Fruit fly (Drosophila melanogaster) whole organism, wandering third instar larva: ENCODE data around the gene CkIIalpha-i3.

Experiments
- Abd-B ChIP-seq: fragments of >200 bp; optimal IDR thresholded peaks from 2 replicates; lab custom pipeline; 2017; ENCODE audit warnings: missing biosample characterization, missing genetic modification characterization
- CG32264 ChIP-seq: fragments of 200-800 bp; sonication (Bioruptor generic); optimal IDR thresholded peaks from 2 replicates; lab custom pipeline; 2016; ENCODE audit warnings: missing biosample characterization, missing genetic modification characterization
- CG9705 ChIP-seq: fragments of 200-800 bp; sonication (Bioruptor generic); optimal IDR thresholded peaks from 2 replicates; lab custom pipeline; 2018; ENCODE audit warnings: missing biosample characterization, mild to moderate bottlenecking, missing genetic modification characterization
- Dfd ChIP-seq: fragments of >200 bp; optimal IDR thresholded peaks from 2 replicates; lab custom pipeline; 2017; ENCODE audit warnings: missing biosample characterization, missing genetic modification characterization
- Dif ChIP-seq: fragments of 200-275, 200-300 bp; sonication (Bioruptor generic); optimal IDR thresholded peaks from 2 replicates; lab custom pipeline; 2018; ENCODE audit warnings: missing biosample characterization, missing genetic modification characterization; ENCODE audit not compliant: partially characterized antibody
- GATAd ChIP-seq: sonication (Bioruptor generic); optimal IDR thresholded peaks from 2 replicates; lab custom pipeline; 2016; ENCODE audit warnings: missing biosample characterization, missing genetic modification characterization
- HLH106 ChIP-seq: fragments of 200-800 bp; optimal IDR thresholded peaks from 3 replicates; lab custom pipeline; 2019; ENCODE audit warnings: missing biosample characterization, mild to moderate bottlenecking, missing genetic modification characterization, moderate library complexity
- Hnf4 ChIP-seq: fragments of 200-800 bp; sonication (Bioruptor generic); optimal IDR thresholded peaks from 2 replicates; lab custom pipeline; 2016; ENCODE audit warnings: missing biosample characterization, mild to moderate bottlenecking, missing genetic modification characterization
- Hr78 ChIP-seq: fragments of >200 bp; optimal IDR thresholded peaks from 2 replicates; lab custom pipeline; 2017; ENCODE audit warnings: missing biosample characterization, missing genetic modification characterization
- Hr83 ChIP-seq: fragments of 200-300 bp; sonication (Bioruptor generic); optimal IDR thresholded peaks from 2 replicates; lab custom pipeline; 2016; ENCODE audit warnings: missing biosample characterization, mild to moderate bottlenecking, missing genetic modification characterization, moderate library complexity; ENCODE audit not compliant: poor library complexity, severe bottlenecking
- Jra ChIP-seq: sonication (Bioruptor generic); optimal IDR thresholded peaks from 2 replicates; lab custom pipeline; 2016; ENCODE audit warnings: missing biosample characterization, missing genetic modification characterization
- Mio ChIP-seq: sonication (Bioruptor generic); optimal IDR thresholded peaks from 2 replicates; lab custom pipeline; 2016; ENCODE audit warnings: missing biosample characterization, missing genetic modification characterization
- Myc ChIP-seq: fragments of >200 bp; optimal IDR thresholded peaks from 2 replicates; lab custom pipeline; 2017
- OdsH ChIP-seq: fragments of 200-800 bp; sonication (Bioruptor generic); optimal IDR thresholded peaks from 2 replicates; lab custom pipeline; 2016; ENCODE audit warnings: missing biosample characterization, mild to moderate bottlenecking, missing genetic modification characterization
- Rel ChIP-seq, 2 experiments: fragments of 200-800 bp; sonication (Bioruptor generic) in 1 of 2; optimal IDR thresholded peaks; 2 replicates in 1 of 2; 3 replicates in 1 of 2; lab custom pipeline; 2016 to 2019; ENCODE audit warnings: mild to moderate bottlenecking in 2 of 2, missing biosample characterization in 2 of 2, missing genetic modification characterization in 2 of 2, moderate library complexity in 1 of 2
- Sp1 ChIP-seq: fragments of 200-800 bp; sonication (Bioruptor generic); optimal IDR thresholded peaks from 3 replicates; lab custom pipeline; 2019; ENCODE audit warnings: missing biosample characterization, mild to moderate bottlenecking, missing genetic modification characterization, moderate library complexity
- Vsx2 ChIP-seq: fragments of 200-300, 225-300 bp; sonication (Bioruptor generic); optimal IDR thresholded peaks from 2 replicates; lab custom pipeline; 2018; ENCODE audit warnings: missing biosample characterization, missing genetic modification characterization; ENCODE audit not compliant: partially characterized antibody
- br ChIP-seq: fragments of 200-800 bp; sonication (Bioruptor generic); optimal IDR thresholded peaks from 2 replicates; lab custom pipeline; 2016; ENCODE audit warnings: missing biosample characterization, missing genetic modification characterization
- brk ChIP-seq: fragments of 200-800 bp; sonication (Bioruptor generic); optimal IDR thresholded peaks from 2 replicates; lab custom pipeline; 2016; ENCODE audit warnings: missing biosample characterization, mild to moderate bottlenecking, missing genetic modification characterization
- dl ChIP-seq, 2 experiments: fragments of 175-275, 200-275 bp in 1 of 2; fragments of 200-275 bp in 1 of 2; sonication (Bioruptor generic); optimal IDR thresholded peaks; lab custom pipeline; 2018; ENCODE audit warnings: mild to moderate bottlenecking in 2 of 2, missing biosample characterization in 2 of 2, missing genetic modification characterization in 2 of 2, moderate library complexity in 2 of 2; ENCODE audit not compliant: partially characterized antibody in 2 of 2, insufficient read depth in 1 of 2
- dmrt93B ChIP-seq: fragments of 200-800 bp; sonication (Bioruptor generic); optimal IDR thresholded peaks from 2 replicates; lab custom pipeline; 2018; ENCODE audit warnings: missing biosample characterization, mild to moderate bottlenecking, missing genetic modification characterization
- dsf ChIP-seq: sonication (Bioruptor generic); optimal IDR thresholded peaks from 2 replicates; lab custom pipeline; 2016; ENCODE audit warnings: missing biosample characterization, missing genetic modification characterization, borderline replicate concordance
- ey ChIP-seq: fragments of 200-800 bp; sonication (Bioruptor generic); optimal IDR thresholded peaks from 2 replicates; lab custom pipeline; 2016; ENCODE audit warnings: missing biosample characterization, missing genetic modification characterization
- foxo ChIP-seq, 2 experiments: fragments of 200-800 bp; sonication (Bioruptor generic); optimal IDR thresholded peaks; 2 replicates in 1 of 2; 3 replicates in 1 of 2; lab custom pipeline; 2016 to 2017; ENCODE audit warnings: missing biosample characterization in 2 of 2, missing genetic modification characterization in 2 of 2
- fru ChIP-seq: fragments of 200-800 bp; sonication (Bioruptor generic); optimal IDR thresholded peaks from 3 replicates; lab custom pipeline; 2016; ENCODE audit warnings: missing biosample characterization, mild to moderate bottlenecking, missing genetic modification characterization
- h ChIP-seq: fragments of 200-800 bp; sonication (Bioruptor generic); optimal IDR thresholded peaks from 3 replicates; lab custom pipeline; 2016; ENCODE audit warnings: missing biosample characterization, mild to moderate bottlenecking, missing genetic modification characterization
- jim ChIP-seq: fragments of 175-275, 200-325 bp; sonication (Bioruptor generic); optimal IDR thresholded peaks from 2 replicates; lab custom pipeline; 2016; ENCODE audit warnings: missing biosample characterization, mild to moderate bottlenecking, missing genetic modification characterization
- lola ChIP-seq: fragments of >200 bp; optimal IDR thresholded peaks from 2 replicates; lab custom pipeline; 2017; ENCODE audit warnings: missing biosample characterization, missing genetic modification characterization
- pan ChIP-seq: fragments of >200 bp; optimal IDR thresholded peaks from 2 replicates; lab custom pipeline; 2017
- rgr ChIP-seq: fragments of 200-800 bp; sonication (Bioruptor generic); optimal IDR thresholded peaks from 3 replicates; lab custom pipeline; 2016; ENCODE audit warnings: missing biosample characterization, mild to moderate bottlenecking, missing genetic modification characterization
- sage ChIP-seq: fragments of 200-800 bp; sonication (Bioruptor generic); optimal IDR thresholded peaks from 2 replicates; lab custom pipeline; 2016; ENCODE audit warnings: missing biosample characterization, mild to moderate bottlenecking, missing genetic modification characterization
- sv ChIP-seq: fragments of 200-800 bp; sonication (Bioruptor generic); optimal IDR thresholded peaks from 3 replicates; lab custom pipeline; 2016; ENCODE audit warnings: missing biosample characterization, missing genetic modification characterization
- tai ChIP-seq: sonication (Bioruptor generic); optimal IDR thresholded peaks from 2 replicates; lab custom pipeline; 2016; ENCODE audit warnings: missing biosample characterization, missing genetic modification characterization
- usp ChIP-seq: fragments of >200 bp; optimal IDR thresholded peaks from 2 replicates; lab custom pipeline; 2017; ENCODE audit warnings: missing biosample characterization, missing genetic modification characterization
- woc ChIP-seq: sonication (Bioruptor generic); optimal IDR thresholded peaks from 2 replicates; lab custom pipeline; 2016; ENCODE audit warnings: missing biosample characterization, mild to moderate bottlenecking, missing genetic modification characterization

Gene CkIIalpha-i3

dm6 chr3L:733845-734697 is 23.7 kb upstream of the CkIIalpha-i3 start:
- TF ChIP-seq sv (GFP tag; lab: Kevin White, UChicago): peak; percentile 14
- TF ChIP-seq dsf: no peak
- TF ChIP-seq, all 38 proteins: peak for 1

dm6 chr3L:733174-733829 is 22.9 kb upstream of the CkIIalpha-i3 start:
- TF ChIP-seq sage (GFP tag; lab: Kevin White, UChicago) (no peak), HLH106 (no peak), dsf (no peak), CG9705 (no peak), dl (GFP tag; optimal IDR thresholded peaks at IDR 0.05; lab: Kevin White, UChicago; ENCODE audit: insufficient read depth in 1 of 2, partially characterized antibody in 2 of 2) (no peak), lola (GFP tag; lab: Kevin White, UChicago) (no peak), OdsH (GFP tag; lab: Kevin White, UChicago) (no peak), GATAd (GFP tag; lab: Kevin White, UChicago) (no peak), Vsx2 (no peak), usp (GFP tag; lab: Kevin White, UChicago) (no peak), h (GFP tag; lab: Kevin White, UChicago) (no peak), Abd-B (GFP tag; lab: Kevin White, UChicago) (no peak), jim (GFP tag; lab: Kevin White, UChicago) (no peak), Dfd (GFP tag; lab: Kevin White, UChicago) (no peak), br (GFP tag; lab: Kevin White, UChicago) (no peak)

- TF ChIP-seq Sp1 (GFP tag; lab: Kevin White, UChicago) (no peak), Dif (GFP tag; lab: Kevin White, UChicago) (no peak), GATAd (GFP tag; lab: Kevin White, UChicago) (no peak), Hr83 (GFP tag; lab: Kevin White, UChicago) (no peak)
Measured at dm6 chr3L:732290-732954, 22.0 kb upstream of the CkIIalpha-i3 start.

dm6 chr3L:731469-731868 is 21.1 kb upstream of the CkIIalpha-i3 start:
- TF ChIP-seq Abd-B (GFP tag; lab: Kevin White, UChicago) (no peak), woc (GFP tag; lab: Kevin White, UChicago) (no peak), foxo (GFP tag; optimal IDR thresholded peaks at IDR 0.05; lab: Kevin White, UChicago) (peak in 1 of 2 experiments; percentile 2), h (GFP tag; lab: Kevin White, UChicago) (peak; percentile 21), CG32264 (GFP tag; lab: Kevin White, UChicago) (no peak)
- TF ChIP-seq, all 38 proteins: peak for 2

- peak; percentile 40 for TF ChIP-seq rgr (GFP tag; lab: Kevin White, UChicago)
- no peak for TF ChIP-seq dsf
- TF ChIP-seq Abd-B (GFP tag; lab: Kevin White, UChicago): no peak
- no peak for TF ChIP-seq brk (GFP tag; lab: Kevin White, UChicago)
- no peak for TF ChIP-seq Rel (GFP tag; optimal IDR thresholded peaks at IDR 0.05; lab: Kevin White, UChicago)
- TF ChIP-seq Rel (tag; optimal IDR thresholded peaks at IDR 0.05; lab: Kevin White, UChicago): no peak
- no peak for TF ChIP-seq pan
- no peak for TF ChIP-seq dl (GFP tag; optimal IDR thresholded peaks at IDR 0.05; lab: Kevin White, UChicago; ENCODE audit: insufficient read depth in 1 of 2, partially characterized antibody in 2 of 2)
- peak; percentile 27 for TF ChIP-seq sage (GFP tag; lab: Kevin White, UChicago)
- peak; percentile 38 for TF ChIP-seq ey
- peak; percentile 65 for TF ChIP-seq h (GFP tag; lab: Kevin White, UChicago)
- no peak for TF ChIP-seq usp (GFP tag; lab: Kevin White, UChicago)
- peak; percentile 38 for TF ChIP-seq br (GFP tag; lab: Kevin White, UChicago)
- no peak for TF ChIP-seq CG32264 (GFP tag; lab: Kevin White, UChicago)
- peak; percentile 8 for TF ChIP-seq woc (GFP tag; lab: Kevin White, UChicago)
- no peak for TF ChIP-seq tai
- peak; percentile 27 for TF ChIP-seq dmrt93B (GFP tag; lab: Kevin White, UChicago)
- TF ChIP-seq Jra (GFP tag; lab: Kevin White, UChicago): peak; percentile 10
- TF ChIP-seq Hnf4 (GFP tag; lab: Kevin White, UChicago): peak; percentile 38
- TF ChIP-seq GATAd (GFP tag; lab: Kevin White, UChicago): no peak
- no peak for TF ChIP-seq Hr78 (GFP tag; lab: Kevin White, UChicago)
- TF ChIP-seq Mio (GFP tag; lab: Kevin White, UChicago): no peak
- no peak for TF ChIP-seq Vsx2
- TF ChIP-seq jim (GFP tag; lab: Kevin White, UChicago): no peak
- no peak for TF ChIP-seq lola (GFP tag; lab: Kevin White, UChicago)
- no peak for TF ChIP-seq Myc (lab: Kevin White, UChicago)
- no peak for TF ChIP-seq Dfd (GFP tag; lab: Kevin White, UChicago)
- TF ChIP-seq sv (GFP tag; lab: Kevin White, UChicago): no peak
- TF ChIP-seq fru (GFP tag; lab: Kevin White, UChicago): peak; percentile 67
- peak; percentile 26 for TF ChIP-seq Sp1 (GFP tag; lab: Kevin White, UChicago)
Measured at dm6 chr3L:729345-729744, 18.9 kb upstream of the CkIIalpha-i3 start.
